Worm (Caenorhabditis elegans): Measurements from ENCODE around the gene F42G4.5.
"Not testable (repeated sequence)": the region's sequence is repeated elsewhere in the genome, so short reads cannot be mapped to it uniquely, and the experiment has no call there.

The F42G4.5 gene

DNA sequence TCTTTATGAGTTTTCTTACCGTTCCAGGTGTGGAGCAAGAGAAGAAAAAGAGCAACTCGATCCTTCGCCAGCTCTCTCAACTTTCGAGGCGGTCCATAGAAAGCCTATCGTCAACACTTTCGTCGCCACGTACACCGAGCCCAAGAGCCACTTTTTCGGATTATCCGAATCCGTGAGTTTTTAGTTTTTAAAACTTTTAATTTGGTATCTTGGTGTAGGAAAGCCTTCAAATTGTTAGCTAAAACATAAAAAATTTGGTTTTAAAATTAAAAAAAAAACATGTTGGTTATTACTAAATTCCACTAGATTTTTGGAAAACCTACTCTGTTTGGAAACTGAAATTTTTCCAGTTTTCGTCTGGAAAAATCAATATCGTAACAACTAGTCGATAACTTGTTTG lies 462 bp downstream of the F42G4.5 start:
- TF ChIP-seq efl-1 (optimal IDR thresholded peaks at IDR 0.05) (no peak), efl-1 (GFP tag; optimal IDR thresholded peaks at IDR 0.05 in 1 of 2) (peak in 1 of 2 experiments; percentile 77), irx-1 (tag; optimal IDR thresholded peaks at IDR 0.05) (no peak)

DNA sequence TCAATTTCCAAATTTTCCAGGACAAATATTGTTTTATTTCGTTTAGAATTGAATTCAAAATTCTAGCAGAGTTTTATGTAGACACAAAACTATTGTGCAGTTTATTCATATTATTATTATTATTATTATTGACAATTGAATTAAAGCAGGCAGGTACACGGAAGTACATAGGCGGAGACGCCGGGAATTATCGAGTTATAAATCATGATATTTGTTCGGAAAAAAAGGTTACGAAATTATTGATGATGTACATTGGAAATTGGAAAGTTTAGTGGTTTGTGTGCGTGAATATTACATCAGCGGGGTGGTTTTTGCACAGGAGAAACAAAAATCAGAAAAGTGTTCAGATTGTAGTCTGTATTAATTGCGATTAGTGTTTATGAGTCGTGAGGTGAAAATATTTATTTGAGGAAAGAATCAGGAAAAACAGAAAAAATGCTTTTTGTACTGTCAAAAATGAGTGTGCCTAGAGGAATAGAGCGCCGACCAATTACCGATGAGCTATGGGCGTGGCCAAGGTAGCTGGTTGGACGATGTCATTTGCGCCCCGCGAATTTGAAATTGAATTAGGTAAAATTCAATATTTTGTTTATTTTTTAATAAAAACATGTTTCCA lies 3.1 kb downstream of the F42G4.5 start:
- no peak for TF ChIP-seq F16B12.6 (tag; optimal IDR thresholded peaks at IDR 0.05)
- TF ChIP-seq efl-1 (optimal IDR thresholded peaks at IDR 0.05), result no peak
- TF ChIP-seq efl-1 (GFP tag; optimal IDR thresholded peaks at IDR 0.05 in 1 of 2), result peak in 1 of 2 experiments; percentile 75
- peak; percentile 54 for TF ChIP-seq elt-2 (tag; optimal IDR thresholded peaks at IDR 0.05)

DNA sequence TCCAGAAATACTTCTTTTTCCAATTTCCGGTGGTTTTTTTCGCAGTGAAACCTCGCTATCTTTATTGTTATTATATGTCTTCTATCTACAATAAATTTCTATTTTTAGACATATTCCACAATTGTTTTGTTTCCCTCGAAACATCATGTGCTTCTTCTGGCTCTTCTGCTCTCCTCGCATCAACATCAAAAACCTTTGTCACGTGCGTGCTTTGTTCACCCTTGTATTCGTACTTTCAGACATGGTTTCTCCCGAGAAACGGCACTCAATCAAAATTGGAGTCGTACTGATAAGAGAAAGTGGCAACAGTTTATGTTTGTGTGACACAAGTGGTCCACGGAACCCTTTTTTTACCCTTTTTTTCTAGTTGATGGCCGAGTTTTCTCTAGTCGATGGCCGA lies 4.5 kb downstream of the F42G4.5 start:
- TF ChIP-seq tbx-2 (tag; optimal IDR thresholded peaks at IDR 0.05), result no peak
- peak; percentile 98 for TF ChIP-seq elt-2 (tag; optimal IDR thresholded peaks at IDR 0.05)
- no peak for TF ChIP-seq elt-3 (tag; optimal IDR thresholded peaks at IDR 0.05)
- TF ChIP-seq mab-9 (GFP tag; IDR thresholded peaks at IDR 0.05), result no peak
- peak; percentile 22 for TF ChIP-seq lin-14 (GFP tag; optimal IDR thresholded peaks at IDR 0.05)
- TF ChIP-seq nhr-47 (tag; optimal IDR thresholded peaks at IDR 0.05), result no peak
- no peak for TF ChIP-seq grh-1 (GFP tag; IDR thresholded peaks at IDR 0.05)
- TF ChIP-seq nhr-71 (tag; optimal IDR thresholded peaks at IDR 0.05), result peak; percentile 46
- peak; percentile 54 for TF ChIP-seq nhr-20 (tag; optimal IDR thresholded peaks at IDR 0.05)
- TF ChIP-seq lin-35 (GFP tag; optimal IDR thresholded peaks at IDR 0.05), result peak in 1 of 2 experiments; percentile 58
- TF ChIP-seq C34B4.2 (tag; optimal IDR thresholded peaks at IDR 0.05), result no peak
- TF ChIP-seq pqm-1 (tag; optimal IDR thresholded peaks at IDR 0.05), result no peak
- TF ChIP-seq dsc-1 (tag; optimal IDR thresholded peaks at IDR 0.05), result no peak
- TF ChIP-seq efl-1 (optimal IDR thresholded peaks at IDR 0.05), result no peak
- TF ChIP-seq efl-1 (GFP tag; optimal IDR thresholded peaks at IDR 0.05 in 1 of 2), result peak in 1 of 2 experiments; percentile 52
- no peak for TF ChIP-seq irx-1 (tag; optimal IDR thresholded peaks at IDR 0.05)
- no peak for TF ChIP-seq ceh-82 (tag; optimal IDR thresholded peaks at IDR 0.05)
- 0 out of 2 replicates have a peak, but pooled peaks have one; percentile 17 for TF ChIP-seq nhr-19 (GFP tag; conservative IDR thresholded peaks at IDR 0.05)
- TF ChIP-seq mdl-1 (tag; optimal IDR thresholded peaks at IDR 0.05), result peak in 1 of 2 experiments; percentile 46
- no peak for TF ChIP-seq sox-4 (tag; optimal IDR thresholded peaks at IDR 0.05)
- peak; percentile 44 for TF ChIP-seq nhr-90 (tag; optimal IDR thresholded peaks at IDR 0.05; ENCODE audit: poor library complexity)
- TF ChIP-seq efl-3 (GFP tag; optimal IDR thresholded peaks at IDR 0.05), result no peak

DNA sequence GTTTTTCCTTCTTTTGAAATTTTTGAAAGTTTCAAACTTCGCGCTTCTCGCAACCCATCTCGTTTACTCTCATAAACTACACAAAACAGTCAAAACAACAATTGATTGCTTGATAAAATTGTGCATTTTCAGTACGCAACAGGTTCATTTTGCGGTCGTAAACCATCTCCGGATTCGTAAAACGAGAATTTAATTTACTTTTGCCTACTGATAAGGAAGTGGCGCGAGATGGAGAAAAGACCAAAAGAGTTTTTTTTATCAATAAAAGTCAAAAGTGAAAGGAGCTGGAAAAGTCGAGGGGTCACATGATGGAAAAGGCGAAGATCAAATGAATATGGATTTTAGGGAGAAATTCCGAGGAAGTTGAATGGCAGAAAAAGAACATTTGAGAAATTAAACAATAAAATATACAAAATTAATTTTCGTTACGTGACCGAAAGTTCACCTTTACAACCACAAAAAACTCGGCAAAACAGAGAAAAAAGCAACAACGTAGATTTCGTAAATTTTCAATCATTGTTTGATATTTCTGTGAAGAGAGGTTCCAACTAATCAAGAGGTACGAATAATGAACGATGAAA lies 5.7 kb downstream of the F42G4.5 start, which contains the start of gene F42G4.6:
TSS of gene F42G4.6 (plus strand) at position 531 of the 581 bp plus-strand sequence.
- TF ChIP-seq elt-2 (tag; optimal IDR thresholded peaks at IDR 0.05) (peak; percentile 87), lin-35 (GFP tag; optimal IDR thresholded peaks at IDR 0.05) (peak in 1 of 2 experiments; percentile 19), mdl-1 (tag; optimal IDR thresholded peaks at IDR 0.05) (peak in 1 of 2 experiments; percentile 19), hpl-2 (GFP tag; optimal IDR thresholded peaks at IDR 0.05) (no peak), C16A3.4 (tag; optimal IDR thresholded peaks at IDR 0.05) (no peak), tbx-2 (tag; optimal IDR thresholded peaks at IDR 0.05) (no peak), nhr-237 (tag; optimal IDR thresholded peaks at IDR 0.05) (no peak), blmp-1 (tag; optimal IDR thresholded peaks at IDR 0.05) (peak; percentile 3), nhr-76 (tag; optimal IDR thresholded peaks at IDR 0.05) (no peak), nhr-20 (tag; optimal IDR thresholded peaks at IDR 0.05) (peak; percentile 34), nhr-90 (tag; optimal IDR thresholded peaks at IDR 0.05; ENCODE audit: poor library complexity) (peak; percentile 6)

DNA sequence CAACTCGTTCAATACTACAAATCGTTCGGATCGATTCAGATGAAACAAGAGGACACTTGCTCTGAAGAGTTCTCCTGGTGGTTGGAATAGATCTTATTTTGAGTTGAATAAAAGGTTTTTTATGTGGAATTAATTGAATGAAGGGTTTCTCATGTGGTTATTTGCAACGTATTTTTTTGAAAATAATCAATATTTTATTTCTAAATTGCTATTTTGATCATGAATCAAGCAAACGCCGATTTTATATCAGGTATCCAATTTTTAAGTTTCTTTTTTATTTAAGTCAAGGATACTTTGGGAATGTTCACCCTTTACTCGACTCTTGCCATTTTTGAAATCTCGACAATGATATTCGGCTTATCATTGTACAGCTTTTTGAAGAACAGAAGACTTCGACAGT lies 7.3 kb downstream of the F42G4.5 start, which contains the start of gene Y81G3A.2:
TSS of gene Y81G3A.2 (plus strand) at position 301 of the 400 bp plus-strand sequence.
- TF ChIP-seq nhr-20 (tag; optimal IDR thresholded peaks at IDR 0.05); egl-13 (tag; optimal IDR thresholded peaks at IDR 0.05); nhr-90 (tag; optimal IDR thresholded peaks at IDR 0.05; ENCODE audit: poor library complexity): not testable (repeated sequence)

Data from whole organism, L1 larva.